Worm (Caenorhabditis elegans) whole organism, L4 larva: ENCODE measurements around the gene F52H2.5.
A peak's percentile ranks its signal among the peaks of the same experiment; 100 is the strongest.

ENCODE experiments used
- R02D3.7 ChIP-seq: fragments of 150-350 bp; sonication (generic microtip); optimal IDR thresholded peaks from 3 replicates; lab custom pipeline; 2014; ENCODE audit warnings: missing biosample characterization, missing genetic modification characterization
- T20F7.1 ChIP-seq: fragments of 200-800 bp; sonication (Bioruptor generic); optimal IDR thresholded peaks from 2 replicates; lab custom pipeline; 2018; ENCODE audit warnings: mild to moderate bottlenecking, missing genetic modification characterization, missing compliant biosample characterization
- Y48G9A.11 ChIP-seq: fragments of 200-800 bp; sonication (Bioruptor generic); IDR thresholded peaks from 2 replicates; pipeline ENCODE4 v1.3.6; 2022; ENCODE audit warnings: missing genetic modification reagents, missing genetic modification characterization, missing compliant biosample characterization
- ZK546.5 ChIP-seq, 2 experiments: sonication (generic microtip); optimal IDR thresholded peaks; 2 replicates each; lab custom pipeline; 2017; ENCODE audit warnings: missing biosample characterization in 2 of 2, missing genetic modification characterization in 2 of 2
- aha-1 ChIP-seq: fragments of 150-350 bp; peaks from one replicate; lab custom pipeline; 2014; ENCODE audit warnings: missing biosample characterization, missing genetic modification characterization
- arid-1 ChIP-seq: fragments of 200-800 bp; sonication (Bioruptor generic); conservative IDR thresholded peaks from 2 replicates; pipeline ENCODE4 v1.3.6; 2022; ENCODE audit warnings: missing genetic modification reagents, missing genetic modification characterization, missing compliant biosample characterization
- ceh-62 ChIP-seq: sonication (generic microtip); optimal IDR thresholded peaks from 2 replicates; lab custom pipeline; 2017; ENCODE audit warnings: missing biosample characterization, missing genetic modification characterization
- ces-1 ChIP-seq: fragments of 150-350 bp; sonication (generic microtip); optimal IDR thresholded peaks from 4 replicates; lab custom pipeline; 2014; ENCODE audit warnings: missing biosample characterization, missing genetic modification reagents, missing genetic modification characterization
- daf-12 ChIP-seq: fragments of 150-350 bp; optimal IDR thresholded peaks from 2 replicates; lab custom pipeline; 2014; ENCODE audit warnings: missing biosample characterization, missing genetic modification reagents, missing genetic modification characterization
- daf-16 ChIP-seq, 3 experiments: sonication (generic microtip); optimal IDR thresholded peaks; 2 replicates each; lab custom pipeline; 2016 to 2017; ENCODE audit warnings: missing genetic modification characterization in 3 of 3, missing genetic modification reagents in 3 of 3, mild to moderate bottlenecking in 2 of 3, missing compliant biosample characterization in 2 of 3, missing biosample characterization in 1 of 3, moderate library complexity in 1 of 3
- dmd-6 ChIP-seq: fragments of 200-800 bp; sonication (Bioruptor generic); IDR thresholded peaks from 2 replicates; pipeline ENCODE4 v1.3.6; 2022; ENCODE audit warnings: missing genetic modification reagents, missing genetic modification characterization, missing compliant biosample characterization
- dmd-8 ChIP-seq: fragments of 200-800 bp; sonication (Bioruptor generic); IDR thresholded peaks from 2 replicates; pipeline ENCODE4 v1.3.6; 2022; ENCODE audit warnings: missing genetic modification characterization, missing compliant biosample characterization
- dmd-9 ChIP-seq: fragments of 200-800 bp; sonication (Bioruptor generic); IDR thresholded peaks from 2 replicates; pipeline ENCODE4 v1.3.6; 2022; ENCODE audit warnings: missing genetic modification reagents, missing genetic modification characterization, missing compliant biosample characterization
- duxl-1 ChIP-seq: sonication (generic microtip); optimal IDR thresholded peaks from 2 replicates; lab custom pipeline; 2016; ENCODE audit warnings: mild to moderate bottlenecking, missing genetic modification characterization, moderate library complexity, missing compliant biosample characterization; ENCODE audit not compliant: poor library complexity
- dve-1 ChIP-seq: sonication (generic microtip); optimal IDR thresholded peaks from 2 replicates; lab custom pipeline; 2017; ENCODE audit warnings: antibody characterized with exemption, mild to moderate bottlenecking, missing genetic modification characterization, missing compliant biosample characterization; ENCODE audit not compliant: insufficient read depth
- egl-43 ChIP-seq: fragments of 200-800 bp; sonication (Bioruptor generic); IDR thresholded peaks from 2 replicates; pipeline ENCODE4 v1.3.6; 2022; ENCODE audit warnings: missing genetic modification reagents, missing genetic modification characterization, missing compliant biosample characterization
- fkh-10 ChIP-seq: fragments of 150-350 bp; optimal IDR thresholded peaks from 2 replicates; lab custom pipeline; 2014; ENCODE audit warnings: missing biosample characterization, missing genetic modification reagents, missing genetic modification characterization
- fos-1 ChIP-seq: fragments of 150-350 bp; optimal IDR thresholded peaks from 2 replicates; lab custom pipeline; 2014; ENCODE audit warnings: missing biosample characterization, missing genetic modification characterization
- hif-1 ChIP-seq, 2 experiments: sonication (generic microtip); optimal IDR thresholded peaks; 2 replicates each; lab custom pipeline; 2016 to 2017; ENCODE audit warnings: missing compliant biosample characterization in 2 of 2, missing genetic modification characterization in 2 of 2, missing genetic modification reagents in 2 of 2, missing genotype in 2 of 2, mild to moderate bottlenecking in 1 of 2
- hlh-30 ChIP-seq: sonication (generic microtip); optimal IDR thresholded peaks from 2 replicates; lab custom pipeline; 2017; ENCODE audit warnings: antibody characterized with exemption, mild to moderate bottlenecking, missing genetic modification characterization, missing compliant biosample characterization; ENCODE audit not compliant: insufficient read depth
- lim-7 ChIP-seq: fragments of 200-800 bp; sonication (Bioruptor generic); IDR thresholded peaks from 2 replicates; pipeline ENCODE4 v1.3.6; 2022; ENCODE audit warnings: missing genetic modification characterization, missing compliant biosample characterization
- lin-1 ChIP-seq: fragments of 200-800 bp; sonication (Bioruptor generic); IDR thresholded peaks from 2 replicates; pipeline ENCODE4 v1.3.6; 2022; ENCODE audit warnings: missing genetic modification reagents, missing genetic modification characterization, missing compliant biosample characterization
- lin-15B ChIP-seq: fragments of 150-350 bp; sonication (generic microtip); optimal IDR thresholded peaks from 3 replicates; lab custom pipeline; 2014; ENCODE audit warnings: missing biosample characterization, missing genetic modification characterization
- lsy-2 ChIP-seq, 2 experiments: fragments of 150-350 bp in 1 of 2; sonication (generic microtip) in 1 of 2; optimal IDR thresholded peaks; 2 replicates each; lab custom pipeline; 2014 to 2017; ENCODE audit warnings: missing biosample characterization in 2 of 2, missing genetic modification characterization in 2 of 2
- mdt-29 ChIP-seq: fragments of 200-800 bp; sonication (Bioruptor generic); IDR thresholded peaks from 2 replicates; pipeline ENCODE4 v1.3.6; 2022; ENCODE audit warnings: missing genetic modification reagents, missing genetic modification characterization, missing compliant biosample characterization
- nhr-42 ChIP-seq: fragments of 200-800 bp; sonication (Bioruptor generic); IDR thresholded peaks from 2 replicates; pipeline ENCODE4 v1.3.6; 2022; ENCODE audit warnings: missing genetic modification characterization, missing compliant biosample characterization
- nhr-48 ChIP-seq: sonication (generic microtip); optimal IDR thresholded peaks from 2 replicates; lab custom pipeline; 2016; ENCODE audit warnings: mild to moderate bottlenecking, missing genetic modification characterization, missing compliant biosample characterization
- nhr-6 ChIP-seq: fragments of 150-350 bp; optimal IDR thresholded peaks from 2 replicates; lab custom pipeline; 2014; ENCODE audit warnings: missing biosample characterization, missing genetic modification characterization
- php-3 ChIP-seq: fragments of 200-800 bp; sonication (Bioruptor generic); IDR thresholded peaks from 2 replicates; pipeline ENCODE4 v1.3.6; 2022; ENCODE audit warnings: missing genetic modification reagents, missing genetic modification characterization, missing compliant biosample characterization
- sdz-12 ChIP-seq: fragments of 200-800 bp; sonication (Bioruptor generic); optimal IDR thresholded peaks from 2 replicates; lab custom pipeline; 2018; ENCODE audit warnings: mild to moderate bottlenecking, missing genetic modification characterization, missing compliant biosample characterization
- snpc-1.2 ChIP-seq: fragments of 200-800 bp; sonication (Bioruptor generic); IDR thresholded peaks from 2 replicates; pipeline ENCODE4 v1.3.6; 2022; ENCODE audit warnings: missing genetic modification reagents, missing genetic modification characterization, missing compliant biosample characterization
- spr-1 ChIP-seq: sonication (generic microtip); optimal IDR thresholded peaks from 2 replicates; lab custom pipeline; 2016; ENCODE audit warnings: mild to moderate bottlenecking, missing genetic modification characterization, missing compliant biosample characterization
- unc-130 ChIP-seq: sonication (generic microtip); optimal IDR thresholded peaks from 2 replicates; lab custom pipeline; 2016; ENCODE audit warnings: missing genetic modification reagents, missing genetic modification characterization, missing compliant biosample characterization
- unc-62 ChIP-seq, 3 experiments: fragments of 150-350 bp in 1 of 3; sonication (generic microtip); optimal IDR thresholded peaks in 2 of 3; peaks in 1 of 3; 1 replicate in 1 of 3; 2 replicates in 2 of 3; lab custom pipeline; 2014 to 2017; ENCODE audit warnings: missing biosample characterization in 3 of 3, missing genetic modification characterization in 3 of 3, missing genetic modification reagents in 3 of 3, missing genotype in 1 of 3
- zag-1 ChIP-seq: fragments of 150-350 bp; optimal IDR thresholded peaks from 2 replicates; lab custom pipeline; 2014; ENCODE audit warnings: missing biosample characterization, missing genetic modification characterization
- zip-11 ChIP-seq: fragments of 200-800 bp; sonication (Bioruptor generic); IDR thresholded peaks from 2 replicates; pipeline ENCODE4 v1.3.6; 2022; ENCODE audit warnings: missing genetic modification characterization, missing compliant biosample characterization
- zip-2 ChIP-seq: fragments of 150-350 bp; optimal IDR thresholded peaks from 2 replicates; lab custom pipeline; 2014; ENCODE audit warnings: missing biosample characterization, missing genetic modification characterization
- ztf-11 ChIP-seq: fragments of 150-350 bp; optimal IDR thresholded peaks from 2 replicates; lab custom pipeline; 2014; ENCODE audit warnings: missing biosample characterization, missing genetic modification characterization
- ztf-7 ChIP-seq: fragments of 150-350 bp; optimal IDR thresholded peaks from 2 replicates; lab custom pipeline; 2014; ENCODE audit warnings: missing biosample characterization, missing genetic modification characterization

F52H2.5 gene

DNA sequence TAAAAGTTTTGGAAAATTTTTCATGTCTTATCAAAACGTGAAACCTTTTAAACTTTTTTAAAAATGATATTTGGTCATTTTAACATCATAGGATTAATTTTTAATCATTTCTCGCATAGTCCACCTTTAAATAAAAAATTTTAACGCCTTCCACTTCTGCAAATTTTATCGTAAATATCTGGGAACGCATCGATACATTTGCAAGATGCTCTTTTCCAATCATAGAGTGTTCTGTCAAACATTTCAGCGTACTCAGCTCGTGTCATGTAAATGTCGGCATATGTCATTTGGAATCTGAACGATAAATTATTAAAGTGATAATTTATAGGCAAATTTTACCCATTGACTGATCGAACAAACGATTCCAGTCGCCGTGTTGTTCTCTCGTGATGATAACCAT lies at the start of gene F52H2.5:
Gene F52H2.5, minus strand, starts transcription at position 101 of the 400 bp plus-strand sequence.
- no peak for TF ChIP-seq R02D3.7
- no peak for TF ChIP-seq ztf-7 (tag; lab: Kevin White, UChicago)

ce11 chrX:2607522-2608278 lies 47.8 kb upstream of the F52H2.5 start, which contains the start of gene T03G6.1:
Gene T03G6.1, plus strand, starts transcription at chrX:2608228.
- no peak for TF ChIP-seq aha-1 (tag; lab: Kevin White, UChicago)
- peak in 1 of 2 experiments; percentile 66 for TF ChIP-seq unc-62 (GFP tag; optimal IDR thresholded peaks at IDR 0.05 in 1 of 2; lab: Kevin White, UChicago)
- TF ChIP-seq unc-62 (tag; optimal IDR thresholded peaks at IDR 0.05; lab: Kevin White, UChicago) = no peak
- no peak for TF ChIP-seq php-3 (GFP tag; lab: Robert Waterston, UW)

ce11 chrX:2604358-2605016 lies 44.6 kb upstream of the F52H2.5 start:
- TF ChIP-seq fkh-10 (GFP tag; lab: Kevin White, UChicago) (peak; percentile 23), dve-1 (peak; percentile 36), nhr-48 (no peak), aha-1 (tag; lab: Kevin White, UChicago) (peak; percentile 95), T20F7.1 (GFP tag; lab: Kevin White, UChicago) (no peak), duxl-1 (tag; lab: Kevin White, UChicago) (no peak), unc-62 (GFP tag; optimal IDR thresholded peaks at IDR 0.05 in 1 of 2; lab: Kevin White, UChicago) (peak in 1 of 2 experiments; percentile 13), unc-62 (tag; optimal IDR thresholded peaks at IDR 0.05; lab: Kevin White, UChicago) (no peak), lim-7 (GFP tag; lab: Robert Waterston, UW) (no peak), Y48G9A.11 (GFP tag; lab: Robert Waterston, UW) (no peak), lsy-2 (tag; optimal IDR thresholded peaks at IDR 0.05; lab: Kevin White, UChicago) (peak in 1 of 2 experiments; percentile 4)

DNA sequence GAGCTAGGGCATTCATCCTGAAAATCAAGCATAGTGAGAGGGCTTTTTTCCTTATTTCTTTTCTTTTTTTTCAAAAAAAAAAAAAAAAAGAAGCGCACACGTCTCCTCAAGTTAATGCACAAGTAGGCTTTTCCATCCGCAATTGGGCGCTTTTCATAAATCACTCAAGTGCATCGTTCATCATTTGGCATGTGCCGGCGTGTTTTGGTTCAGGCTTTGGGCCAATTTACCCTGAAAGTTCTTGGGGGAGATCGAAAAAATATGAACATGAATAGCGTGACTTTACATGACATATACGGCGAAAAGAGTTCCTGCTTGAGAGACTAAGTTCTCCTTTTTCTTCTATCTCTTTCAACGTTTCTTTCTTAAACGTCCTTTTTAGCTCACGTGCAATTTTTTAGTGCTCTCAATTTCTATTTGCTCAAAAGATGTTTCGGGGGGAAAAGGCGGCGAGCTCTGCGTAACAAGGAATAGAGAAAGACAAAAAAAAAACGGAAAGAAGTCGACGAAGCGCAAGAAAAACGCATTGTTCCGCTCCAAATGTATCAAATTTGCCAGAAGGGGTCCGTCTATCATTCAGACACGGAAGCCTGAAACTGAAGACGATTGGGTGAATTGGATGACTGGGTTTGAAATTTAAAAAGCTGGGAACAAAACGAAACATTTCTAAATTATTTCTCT lies 41.3 kb upstream of the F52H2.5 start:
- TF ChIP-seq ces-1 (no peak), zag-1 (tag; lab: Kevin White, UChicago) (no peak), lim-7 (GFP tag; lab: Robert Waterston, UW) (no peak), fos-1 (no peak), lin-1 (GFP tag; lab: Robert Waterston, UW) (no peak), ceh-62 (tag; lab: Kevin White, UChicago) (no peak), unc-62 (GFP tag; optimal IDR thresholded peaks at IDR 0.05 in 1 of 2; lab: Kevin White, UChicago) (peak in 1 of 2 experiments; percentile 69), unc-62 (tag; optimal IDR thresholded peaks at IDR 0.05; lab: Kevin White, UChicago) (no peak), arid-1 (GFP tag; lab: Robert Waterston, UW) (no peak), dmd-6 (GFP tag; lab: Robert Waterston, UW) (no peak), ZK546.5 (tag; optimal IDR thresholded peaks at IDR 0.05; lab: Kevin White, UChicago) (no peak), daf-16 (GFP tag; optimal IDR thresholded peaks at IDR 0.05; lab: Kevin White, UChicago) (no peak), daf-16 (tag; optimal IDR thresholded peaks at IDR 0.05; lab: Kevin White, UChicago) (no peak), mdt-29 (GFP tag; lab: Robert Waterston, UW) (no peak), nhr-6 (no peak), dmd-9 (GFP tag; lab: Robert Waterston, UW) (no peak), nhr-42 (no peak), unc-130 (GFP tag; lab: Kevin White, UChicago) (no peak), egl-43 (GFP tag; lab: Robert Waterston, UW) (no peak), zip-11 (GFP tag; lab: Robert Waterston, UW) (no peak), dmd-8 (GFP tag; lab: Robert Waterston, UW) (no peak), spr-1 (no peak), hlh-30 (tag; lab: Kevin White, UChicago) (peak; percentile 1), daf-12 (tag; lab: Kevin White, UChicago) (no peak), sdz-12 (GFP tag; lab: Kevin White, UChicago) (no peak), php-3 (GFP tag; lab: Robert Waterston, UW) (no peak), hif-1 (tag; optimal IDR thresholded peaks at IDR 0.05; lab: Kevin White, UChicago) (peak in 1 of 2 experiments; percentile 12), zip-2 (tag; lab: Kevin White, UChicago) (no peak), aha-1 (tag; lab: Kevin White, UChicago) (peak; percentile 79), ztf-11 (tag; lab: Kevin White, UChicago) (no peak), snpc-1.2 (GFP tag; lab: Robert Waterston, UW) (no peak), dve-1 (no peak), ztf-7 (tag; lab: Kevin White, UChicago) (no peak), lin-15B (no peak)
